Fruit fly (Drosophila melanogaster): Measurements from ENCODE around the gene Gr8a.

The Gr8a gene

dm6 chrX:9251212-9251877, 24.4 kb downstream of the Gr8a start:
- TF ChIP-seq CG3838 (GFP tag; optimal IDR thresholded peaks at IDR 0.05) = no peak
- no peak for TF ChIP-seq CG14710 (tag; optimal IDR thresholded peaks at IDR 0.05)
- TF ChIP-seq Vsx1 (GFP tag; optimal IDR thresholded peaks at IDR 0.05) = no peak
- no peak for TF ChIP-seq CG6175 (GFP tag; IDR thresholded peaks at IDR 0.05)
- TF ChIP-seq HHEX (GFP tag; optimal IDR thresholded peaks at IDR 0.05) = no peak
- TF ChIP-seq CG8388 (GFP tag; optimal IDR thresholded peaks at IDR 0.05) = peak; percentile 11
- no peak for TF ChIP-seq Deaf1 (tag; optimal IDR thresholded peaks at IDR 0.05)
- TF ChIP-seq sens (GFP tag) = peak; percentile 77
- TF ChIP-seq CG7271 (tag; optimal IDR thresholded peaks at IDR 0.05) = no peak
- no peak for TF ChIP-seq Pdp1 (GFP tag; optimal IDR thresholded peaks at IDR 0.05)
- TF ChIP-seq Gsc (GFP tag; IDR thresholded peaks at IDR 0.05) = no peak
- no peak for TF ChIP-seq Fer1 (GFP tag; optimal IDR thresholded peaks at IDR 0.05)
- TF ChIP-seq phol (tag; optimal IDR thresholded peaks at IDR 0.05) = peak; percentile 15
- no peak for TF ChIP-seq cato (GFP tag; optimal IDR thresholded peaks at IDR 0.05; ENCODE audit: borderline replicate concordance)
- TF ChIP-seq schlank (tag; optimal IDR thresholded peaks at IDR 0.05) = no peak
- TF ChIP-seq CG17186 (GFP tag; optimal IDR thresholded peaks at IDR 0.05) = no peak
- no peak for TF ChIP-seq al (GFP tag; IDR thresholded peaks at IDR 0.05)
- TF ChIP-seq z (GFP tag; IDR thresholded peaks at IDR 0.05) = no peak
- no peak for TF ChIP-seq chm (GFP tag; IDR thresholded peaks at IDR 0.05)
- TF ChIP-seq aop (GFP tag; IDR thresholded peaks at IDR 0.05) = no peak
- TF ChIP-seq wek (GFP tag; optimal IDR thresholded peaks at IDR 0.05) = no peak
- no peak for TF ChIP-seq wdn (GFP tag; IDR thresholded peaks at IDR 0.05)
- no peak for TF ChIP-seq fd96Cb (tag; optimal IDR thresholded peaks at IDR 0.05)
- TF ChIP-seq CG13296 (GFP tag; optimal IDR thresholded peaks at IDR 0.05) = no peak
- TF ChIP-seq CG1832 (GFP tag; optimal IDR thresholded peaks at IDR 0.05) = no peak
- TF ChIP-seq CG31365 (tag; optimal IDR thresholded peaks at IDR 0.05) = no peak
- TF ChIP-seq CHES-1-like (GFP tag; optimal IDR thresholded peaks at IDR 0.05) = no peak
- TF ChIP-seq CG2678 (tag; optimal IDR thresholded peaks at IDR 0.05) = peak; percentile 34
- no peak for TF ChIP-seq ap (GFP tag; IDR thresholded peaks at IDR 0.05)
- TF ChIP-seq Oli (tag; optimal IDR thresholded peaks at IDR 0.05) = peak; percentile 31
- no peak for TF ChIP-seq CrebB (tag; optimal IDR thresholded peaks at IDR 0.05)
- no peak for TF ChIP-seq CG6813 (GFP tag; optimal IDR thresholded peaks at IDR 0.05)
- no peak for TF ChIP-seq Mes4 (GFP tag; optimal IDR thresholded peaks at IDR 0.05)
- TF ChIP-seq CG11696 (GFP tag; IDR thresholded peaks at IDR 0.05) = peak; percentile 95
- peak; percentile 7 for TF ChIP-seq CG9437 (GFP tag; optimal IDR thresholded peaks at IDR 0.05)
- TF ChIP-seq CG30403 (GFP tag; optimal IDR thresholded peaks at IDR 0.05) = peak; percentile 38
- TF ChIP-seq Hmx (GFP tag; optimal IDR thresholded peaks at IDR 0.05) = no peak
- peak; percentile 27 for TF ChIP-seq ind (GFP tag; optimal IDR thresholded peaks at IDR 0.05)
- TF ChIP-seq Lpt (GFP tag; optimal IDR thresholded peaks at IDR 0.05) = no peak
- no peak for TF ChIP-seq CG8924 (tag; optimal IDR thresholded peaks at IDR 0.05)
- TF ChIP-seq Dfd (GFP tag; optimal IDR thresholded peaks at IDR 0.05) = no peak
- no peak for TF ChIP-seq TFAM (GFP tag; optimal IDR thresholded peaks at IDR 0.05)
- no peak for TF ChIP-seq CG4730 (GFP tag; IDR thresholded peaks at IDR 0.05)
- no peak for TF ChIP-seq CG2116 (GFP tag; optimal IDR thresholded peaks at IDR 0.05)
- no peak for TF ChIP-seq Elba2 (GFP tag; optimal IDR thresholded peaks at IDR 0.05)
- TF ChIP-seq CG4328 (GFP tag; optimal IDR thresholded peaks at IDR 0.05) = no peak
- TF ChIP-seq unpg (GFP tag; optimal IDR thresholded peaks at IDR 0.05) = peak; percentile 21
- TF ChIP-seq CG18476 (GFP tag; optimal IDR thresholded peaks at IDR 0.05) = no peak
- no peak for TF ChIP-seq tio (GFP tag; optimal IDR thresholded peaks at IDR 0.05)
- no peak for TF ChIP-seq tll (GFP tag; optimal IDR thresholded peaks at IDR 0.05)

Measured in whole organism, embryonic.